Fruit fly (Drosophila melanogaster) whole organism, larva: Measurements from ENCODE around the gene Smn.

Source experiments
- noc ChIP-seq: fragments of 200-800 bp; sonication (Bioruptor generic); optimal IDR thresholded peaks from 3 replicates; lab custom pipeline; 2019; ENCODE audit warnings: missing biosample characterization, mild to moderate bottlenecking, missing genetic modification characterization, moderate library complexity

The Smn gene

DNA sequence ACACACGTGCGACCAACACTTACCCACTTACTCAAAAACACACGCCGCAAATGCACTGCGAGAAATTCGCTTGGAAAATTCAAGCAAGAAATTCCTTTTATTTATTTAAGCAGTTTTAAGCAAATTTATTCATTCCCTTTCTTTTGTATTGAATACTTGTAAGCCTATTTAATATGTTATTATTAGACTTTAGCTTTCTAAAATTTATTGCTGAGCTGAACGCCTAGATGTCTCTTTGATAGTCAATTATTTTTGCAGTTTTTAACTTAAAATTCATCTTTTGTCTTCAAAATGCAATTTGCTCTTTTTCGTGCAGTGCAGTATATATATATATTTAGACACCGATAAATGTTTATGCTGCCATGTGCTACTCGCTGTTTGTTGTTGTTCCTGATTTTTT lies 47.4 kb downstream of the Smn start:
- peak; percentile 60 for TF ChIP-seq noc (tag; lab: Kevin White, UChicago)
